Worm (Caenorhabditis elegans) whole organism, early embryonic: ENCODE data around the gene T05G5.1.

Experiments
- ceh-36 ChIP-seq: sonication (generic microtip); optimal IDR thresholded peaks from 2 replicates; lab custom pipeline; 2016; ENCODE audit warnings: missing genetic modification characterization, inconsistent platforms, missing compliant biosample characterization
- hmbx-1 ChIP-seq: sonication (generic microtip); optimal IDR thresholded peaks from 2 replicates; lab custom pipeline; 2016; ENCODE audit warnings: mild to moderate bottlenecking, missing genetic modification characterization, missing compliant biosample characterization
- sea-1 ChIP-seq: fragments of 200-800 bp; sonication (Bioruptor generic); conservative IDR thresholded peaks from 2 replicates; pipeline ENCODE4 v1.3.6; 2022; ENCODE audit warnings: missing genetic modification characterization, missing compliant biosample characterization

ce11 chrIII:9725114-9725513 lies 18.0 kb downstream of the T05G5.1 start, which contains the start of gene clec-162:
- no peak for TF ChIP-seq sea-1 (GFP tag; lab: Robert Waterston, UW)
- TF ChIP-seq ceh-36 = no peak
- no peak for TF ChIP-seq hmbx-1 (tag; lab: Kevin White, UChicago)
